Fruit fly (Drosophila melanogaster) whole organism, embryonic: ENCODE data around the gene pck.
A peak's percentile ranks its signal among the peaks of the same experiment; 100 is the strongest.

ENCODE experiments used
- Ada2b ChIP-seq: fragments of 200-800 bp; sonication (Bioruptor generic); IDR thresholded peaks from 2 replicates; pipeline ENCODE4 v1.3.6; 2022; ENCODE audit warnings: missing biosample characterization, missing genetic modification characterization
- Blimp-1 ChIP-seq: fragments of 200-800 bp; sonication (Bioruptor generic); optimal IDR thresholded peaks from 3 replicates; lab custom pipeline; 2018; ENCODE audit warnings: missing biosample characterization, missing genetic modification characterization, mild to moderate bottlenecking, moderate library complexity, missing genetic modification reagents
- CG10462 ChIP-seq: fragments of 200-800 bp; sonication (Bioruptor generic); optimal IDR thresholded peaks from 2 replicates; lab custom pipeline; 2016; ENCODE audit warnings: missing biosample characterization, missing genetic modification characterization
- CG11696 ChIP-seq: fragments of 200-800 bp; sonication (Bioruptor generic); IDR thresholded peaks from 2 replicates; pipeline ENCODE4 v1.3.6; 2022; ENCODE audit warnings: missing biosample characterization, missing genetic modification characterization
- CG12155 ChIP-seq: fragments of 200-800 bp; sonication (Bioruptor generic); optimal IDR thresholded peaks from 3 replicates; lab custom pipeline; 2016; ENCODE audit warnings: missing biosample characterization, missing genetic modification characterization
- CG12769 ChIP-seq: fragments of 200-800 bp; sonication (Bioruptor generic); optimal IDR thresholded peaks from 2 replicates; lab custom pipeline; 2019; ENCODE audit warnings: missing biosample characterization, mild to moderate bottlenecking, missing genetic modification characterization, moderate library complexity
- CG13775 ChIP-seq: fragments of 200-800 bp; sonication (Bioruptor generic); optimal IDR thresholded peaks from 3 replicates; lab custom pipeline; 2017; ENCODE audit warnings: missing biosample characterization, mild to moderate bottlenecking, missing genetic modification characterization
- CG14050 ChIP-seq: fragments of 200-800 bp; sonication (Bioruptor generic); IDR thresholded peaks from 3 replicates; pipeline ENCODE4 v1.3.6; 2022; ENCODE audit warnings: missing biosample characterization, missing genetic modification characterization
- CG14667 ChIP-seq: fragments of 200-800 bp; sonication (Bioruptor generic); IDR thresholded peaks from 2 replicates; pipeline ENCODE4 v1.3.6; 2022; ENCODE audit warnings: missing biosample characterization, missing genetic modification characterization
- CG1603 ChIP-seq: fragments of 200-800 bp; sonication (Bioruptor generic); optimal IDR thresholded peaks from 2 replicates; lab custom pipeline; 2019; ENCODE audit warnings: missing biosample characterization, mild to moderate bottlenecking, missing genetic modification characterization, moderate library complexity
- CG16863 ChIP-seq: fragments of 200-800 bp; sonication (Bioruptor generic); optimal IDR thresholded peaks from 3 replicates; lab custom pipeline; 2016; ENCODE audit warnings: missing biosample characterization, missing genetic modification characterization
- CG2875 ChIP-seq: fragments of 200-800 bp; sonication (Bioruptor generic); optimal IDR thresholded peaks from 2 replicates; lab custom pipeline; 2017; ENCODE audit warnings: missing biosample characterization, mild to moderate bottlenecking, missing genetic modification characterization, missing genetic modification reagents
- CG30431 ChIP-seq: fragments of 200-800 bp; sonication (Bioruptor generic); optimal IDR thresholded peaks from 2 replicates; lab custom pipeline; 2017; ENCODE audit warnings: missing biosample characterization, missing genetic modification characterization
- CG33557 ChIP-seq: fragments of 200-800 bp; sonication (Bioruptor generic); optimal IDR thresholded peaks from 2 replicates; lab custom pipeline; 2019; ENCODE audit warnings: missing biosample characterization, mild to moderate bottlenecking, missing genetic modification characterization, moderate library complexity
- CG42726 ChIP-seq: fragments of 200-800 bp; sonication (Bioruptor generic); IDR thresholded peaks from 2 replicates; pipeline ENCODE4 v1.3.6; 2022; ENCODE audit warnings: missing biosample characterization, missing genetic modification characterization; ENCODE audit not compliant: partially characterized antibody
- CG4328 ChIP-seq: fragments of 200-800 bp; sonication (Bioruptor generic); optimal IDR thresholded peaks from 3 replicates; lab custom pipeline; 2017; ENCODE audit warnings: missing biosample characterization, missing genetic modification reagents, missing genetic modification characterization
- CG4707 ChIP-seq: fragments of 200-800 bp; sonication (Bioruptor generic); optimal IDR thresholded peaks from 2 replicates; lab custom pipeline; 2018; ENCODE audit warnings: missing biosample characterization, mild to moderate bottlenecking, missing genetic modification characterization, moderate library complexity
- CG6654 ChIP-seq: fragments of 200-800 bp; sonication (Bioruptor generic); optimal IDR thresholded peaks from 2 replicates; lab custom pipeline; 2017; ENCODE audit warnings: missing biosample characterization, mild to moderate bottlenecking, missing genetic modification characterization
- CG7357 ChIP-seq: fragments of 200-800 bp; sonication (Bioruptor generic); IDR thresholded peaks from 3 replicates; pipeline ENCODE4 v1.3.6; 2022; ENCODE audit warnings: missing biosample characterization, missing genetic modification characterization
- CG7963 ChIP-seq: fragments of 200-800 bp; sonication (Bioruptor generic); IDR thresholded peaks from 3 replicates; pipeline ENCODE4 v1.3.6; 2022; ENCODE audit warnings: missing biosample characterization, missing genetic modification characterization; ENCODE audit not compliant: partially characterized antibody
- CG9609 ChIP-seq: fragments of 200-800 bp; sonication (Bioruptor generic); optimal IDR thresholded peaks from 3 replicates; lab custom pipeline; 2016; ENCODE audit warnings: missing biosample characterization, missing genetic modification characterization
- CG9932 ChIP-seq: fragments of 200-800 bp; sonication (Bioruptor generic); IDR thresholded peaks from 2 replicates; pipeline ENCODE4 v1.3.6; 2022; ENCODE audit warnings: missing biosample characterization, missing genetic modification characterization
- Dll ChIP-seq: fragments of 200-800 bp; sonication (Bioruptor generic); IDR thresholded peaks from 4 replicates; pipeline ENCODE4 v1.3.6; 2022; ENCODE audit warnings: missing biosample characterization, missing genetic modification characterization; ENCODE audit not compliant: partially characterized antibody
- Fer2 ChIP-seq: fragments of 200-800 bp; sonication (Bioruptor generic); optimal IDR thresholded peaks from 2 replicates; lab custom pipeline; 2018; ENCODE audit warnings: missing biosample characterization, mild to moderate bottlenecking, missing genetic modification characterization, moderate library complexity
- GATAe ChIP-seq: fragments of 200-800 bp; sonication (Bioruptor generic); conservative IDR thresholded peaks from 2 replicates; pipeline ENCODE4 v1.3.6; 2022; ENCODE audit warnings: missing biosample characterization, missing genetic modification characterization
- Gsc ChIP-seq: fragments of 200-800 bp; sonication (Bioruptor generic); IDR thresholded peaks from 2 replicates; pipeline ENCODE4 v1.3.6; 2022; ENCODE audit warnings: missing biosample characterization, missing genetic modification characterization
- H15 ChIP-seq: fragments of 200-800 bp; sonication (Bioruptor generic); IDR thresholded peaks from 3 replicates; pipeline ENCODE4 v1.3.6; 2022; ENCODE audit warnings: missing biosample characterization, missing genetic modification characterization
- HLH54F ChIP-seq: fragments of 200-800 bp; sonication (Bioruptor generic); optimal IDR thresholded peaks from 3 replicates; lab custom pipeline; 2016; ENCODE audit warnings: missing biosample characterization, missing genetic modification characterization
- Hsf ChIP-seq: fragments of 200-800 bp; sonication (Bioruptor generic); optimal IDR thresholded peaks from 3 replicates; lab custom pipeline; 2016; ENCODE audit warnings: missing biosample characterization, missing genetic modification characterization
- Mes4 ChIP-seq: fragments of 200-800 bp; sonication (Bioruptor generic); optimal IDR thresholded peaks from 2 replicates; lab custom pipeline; 2016; ENCODE audit warnings: missing biosample characterization, missing genetic modification characterization
- Ptx1 ChIP-seq: fragments of 200-800 bp; sonication (Bioruptor generic); IDR thresholded peaks from 2 replicates; pipeline ENCODE4 v1.3.6; 2022; ENCODE audit warnings: missing biosample characterization, missing genetic modification characterization
- Tbp ChIP-seq: fragments of >200 bp; optimal IDR thresholded peaks from 2 replicates; lab custom pipeline; 2018; ENCODE audit warnings: missing biosample characterization, missing genetic modification characterization
- Vsx1 ChIP-seq: fragments of 200-800 bp; sonication (Bioruptor generic); optimal IDR thresholded peaks from 2 replicates; lab custom pipeline; 2017; ENCODE audit warnings: missing biosample characterization, mild to moderate bottlenecking, missing genetic modification characterization, missing genetic modification reagents
- amos ChIP-seq: fragments of 200-800 bp; sonication (Bioruptor generic); IDR thresholded peaks from 2 replicates; pipeline ENCODE4 v1.3.6; 2022; ENCODE audit warnings: missing biosample characterization, missing genetic modification characterization; ENCODE audit not compliant: partially characterized antibody
- bab2 ChIP-seq: fragments of 200-800 bp; sonication (Bioruptor generic); optimal IDR thresholded peaks from 2 replicates; lab custom pipeline; 2016; ENCODE audit warnings: missing biosample characterization, missing genetic modification characterization
- cg ChIP-seq: fragments of 200-800 bp; sonication (Bioruptor generic); optimal IDR thresholded peaks from 3 replicates; lab custom pipeline; 2019; ENCODE audit warnings: missing biosample characterization, mild to moderate bottlenecking, missing genetic modification characterization, moderate library complexity
- crp ChIP-seq, 2 experiments: fragments of 200-800 bp; sonication (Bioruptor generic); optimal IDR thresholded peaks; 2 replicates in 1 of 2; 3 replicates in 1 of 2; lab custom pipeline; 2017; ENCODE audit warnings: missing biosample characterization in 2 of 2, missing genetic modification characterization in 2 of 2, mild to moderate bottlenecking in 1 of 2, moderate library complexity in 1 of 2
- fd102C ChIP-seq: fragments of 200-800 bp; sonication (Bioruptor generic); optimal IDR thresholded peaks from 2 replicates; lab custom pipeline; 2018; ENCODE audit warnings: missing biosample characterization, mild to moderate bottlenecking, missing genetic modification characterization, moderate library complexity
- gsb ChIP-seq: fragments of 200-800 bp; sonication (Bioruptor generic); IDR thresholded peaks from 2 replicates; pipeline ENCODE4 v1.3.6; 2022; ENCODE audit warnings: missing biosample characterization, missing genetic modification characterization
- nerfin-1 ChIP-seq: fragments of 200-800 bp; sonication (Bioruptor generic); optimal IDR thresholded peaks from 3 replicates; lab custom pipeline; 2019; ENCODE audit warnings: missing biosample characterization, mild to moderate bottlenecking, missing genetic modification characterization, moderate library complexity
- nom ChIP-seq: fragments of 200-800 bp; sonication (Bioruptor generic); optimal IDR thresholded peaks from 2 replicates; lab custom pipeline; 2017; ENCODE audit warnings: missing biosample characterization, missing genetic modification characterization, mild to moderate bottlenecking, moderate library complexity, missing genetic modification reagents
- pnt ChIP-seq: fragments of 200-800 bp; sonication (Bioruptor generic); optimal IDR thresholded peaks from 3 replicates; lab custom pipeline; 2016; ENCODE audit warnings: missing biosample characterization, missing genetic modification characterization
- prd ChIP-seq, 3 experiments: fragments of >200 bp in 2 of 3; fragments of 200-800 bp in 1 of 3; sonication (Bioruptor generic) in 1 of 3; optimal IDR thresholded peaks in 2 of 3; IDR thresholded peaks in 1 of 3; 2 replicates in 2 of 3; 3 replicates in 1 of 3; pipeline versions ENCODE4 v1.3.6 to Lab custom; 2017 to 2022; ENCODE audit warnings: missing biosample characterization in 1 of 3, missing genetic modification characterization in 1 of 3
- sd ChIP-seq: fragments of 200-800 bp; sonication (Bioruptor generic); optimal IDR thresholded peaks from 3 replicates; lab custom pipeline; 2018; ENCODE audit warnings: missing biosample characterization, mild to moderate bottlenecking, missing genetic modification characterization, moderate library complexity
- sima ChIP-seq: fragments of 200-800 bp; sonication (Bioruptor generic); optimal IDR thresholded peaks from 2 replicates; lab custom pipeline; 2016; ENCODE audit warnings: missing biosample characterization, missing genetic modification characterization
- trem ChIP-seq: fragments of 200-800 bp; optimal IDR thresholded peaks from 3 replicates; lab custom pipeline; 2019; ENCODE audit warnings: missing biosample characterization, mild to moderate bottlenecking, missing genetic modification characterization, moderate library complexity
- wek ChIP-seq: fragments of 200-800 bp; sonication (Bioruptor generic); optimal IDR thresholded peaks from 3 replicates; lab custom pipeline; 2018; ENCODE audit warnings: missing biosample characterization, mild to moderate bottlenecking, missing genetic modification characterization, moderate library complexity
- zfh2 ChIP-seq: fragments of 200-800 bp; sonication (Bioruptor generic); optimal IDR thresholded peaks from 2 replicates; lab custom pipeline; 2016; ENCODE audit warnings: missing biosample characterization, missing genetic modification characterization

The pck gene

dm6 chrX:1482840-1483518 lies 12.5 kb downstream of the pck start, which contains the start of the genes sta and inc (continued):
- TF ChIP-seq CG10462 (GFP tag; lab: Kevin White, UChicago) (no peak), Vsx1 (peak; percentile 67), pnt (GFP tag; lab: Kevin White, UChicago) (no peak), crp (GFP tag; optimal IDR thresholded peaks at IDR 0.05; lab: Kevin White, UChicago) (peak in 1 of 2 experiments; percentile 28), CG30431 (GFP tag; lab: Kevin White, UChicago) (peak; percentile 26), Mes4 (GFP tag; lab: Kevin White, UChicago) (peak; percentile 81), CG14050 (GFP tag; lab: Robert Waterston, UW) (0 out of 3 replicates have a peak, but pooled peaks have one; percentile 30), HLH54F (GFP tag; lab: Kevin White, UChicago) (peak; percentile 28), sd (tag; lab: Kevin White, UChicago) (peak; percentile 78), CG9609 (GFP tag; lab: Kevin White, UChicago) (peak; percentile 21), Ptx1 (GFP tag; lab: Robert Waterston, UW) (no peak), CG7357 (no peak), Dll (GFP tag; lab: Robert Waterston, UW) (peak; percentile 64; the same call in 2 of the 4 replicates), sima (GFP tag; lab: Kevin White, UChicago) (no peak), amos (GFP tag; lab: Robert Waterston, UW) (peak; percentile 68), Fer2 (tag; lab: Kevin White, UChicago) (peak; percentile 52), H15 (GFP tag; lab: Robert Waterston, UW) (0 out of 3 replicates have a peak, but pooled peaks have one; percentile 23), zfh2 (GFP tag; lab: Kevin White, UChicago) (peak; percentile 42), CG7963 (GFP tag; lab: Robert Waterston, UW) (no peak), cg (GFP tag; lab: Kevin White, UChicago) (no peak), GATAe (GFP tag; lab: Robert Waterston, UW) (no peak), CG42726 (peak; percentile 74), CG16863 (GFP tag; lab: Kevin White, UChicago) (no peak), Tbp (GFP tag; lab: Kevin White, UChicago) (no peak), CG14667 (GFP tag; lab: Robert Waterston, UW) (no peak), CG33557 (GFP tag; lab: Kevin White, UChicago) (peak; percentile 49), CG13775 (GFP tag; lab: Kevin White, UChicago) (peak; percentile 47), bab2 (no peak), Gsc (no peak), CG12155 (GFP tag; lab: Kevin White, UChicago) (peak; percentile 34), trem (peak; percentile 81), gsb (GFP tag; lab: Robert Waterston, UW) (no peak; the same call in 1 of the 2 replicates), nerfin-1 (tag; lab: Kevin White, UChicago) (peak; percentile 85), CG4707 (GFP tag; lab: Kevin White, UChicago) (peak; percentile 52), Ada2b (GFP tag; lab: Robert Waterston, UW) (peak; percentile 10; the same call in 1 of the 2 replicates), CG11696 (GFP tag; lab: Robert Waterston, UW) (no peak), prd (optimal IDR thresholded peaks at IDR 0.05; lab: Kevin White, UChicago) (no peak), prd (GFP tag; IDR thresholded peaks at IDR 0.05; lab: Robert Waterston, UW) (0 out of 3 replicates have a peak, but pooled peaks have one; percentile 40), CG1603 (peak; percentile 92), fd102C (GFP tag; lab: Kevin White, UChicago) (no peak), wek (peak; percentile 76), CG2875 (peak; percentile 66), CG4328 (GFP tag; lab: Kevin White, UChicago) (peak; percentile 69), CG6654 (GFP tag; lab: Kevin White, UChicago) (peak; percentile 12), nom (peak; percentile 89), CG12769 (tag; lab: Kevin White, UChicago) (no peak), CG9932 (GFP tag; lab: Robert Waterston, UW) (peak; percentile 53; the same call in 1 of the 2 replicates), Blimp-1 (peak; percentile 12), Hsf (GFP tag; lab: Kevin White, UChicago) (peak; percentile 37)
